Fruit fly (Drosophila melanogaster): ENCODE measurements around the gene CG34428.

Gene CG34428

DNA sequence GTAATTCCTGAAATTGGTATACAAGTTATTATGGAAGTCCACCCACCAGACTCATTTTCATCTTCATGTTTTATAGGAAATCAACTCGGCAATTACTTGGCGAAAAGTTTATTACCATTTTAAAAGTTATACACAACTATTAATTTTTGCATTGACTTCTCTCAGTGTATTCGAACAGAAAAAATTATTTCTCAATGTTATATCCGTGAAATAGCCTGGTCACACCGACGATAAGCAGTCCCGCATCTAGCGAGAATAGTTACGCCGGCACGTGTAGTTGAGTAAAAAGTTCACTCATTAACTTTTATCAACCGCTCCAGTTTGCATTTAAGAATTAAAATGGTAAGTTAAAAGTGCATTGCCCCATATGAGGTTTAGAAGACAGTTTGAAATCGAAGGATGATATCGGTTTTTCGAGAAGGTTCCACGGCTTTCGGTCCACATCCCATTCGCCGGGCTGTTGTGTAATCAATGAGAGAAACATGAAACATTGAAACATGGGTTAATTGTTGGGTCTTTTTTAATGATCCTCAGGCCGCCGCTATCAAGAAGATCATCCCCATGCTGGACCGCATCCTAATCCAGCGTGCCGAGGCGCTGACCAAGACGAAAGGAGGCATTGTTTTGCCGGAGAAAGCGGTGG is 45.6 kb upstream of the CG34428 start, which contains the start of gene CG11267 (continued):
- TF ChIP-seq Hmr (GFP tag; optimal IDR thresholded peaks at IDR 0.05), result peak; percentile 81
- TF ChIP-seq ftz-f1 (GFP tag; optimal IDR thresholded peaks at IDR 0.05), result no peak
- TF ChIP-seq gsb (GFP tag; IDR thresholded peaks at IDR 0.05), result peak; percentile 82
- TF ChIP-seq bigmax (GFP tag; optimal IDR thresholded peaks at IDR 0.05), result no peak
- TF ChIP-seq her (GFP tag; optimal IDR thresholded peaks at IDR 0.05), result peak; percentile 60
- peak; percentile 75 for TF ChIP-seq CG17829 (tag; optimal IDR thresholded peaks at IDR 0.05)
- peak; percentile 90 for TF ChIP-seq CG3281 (GFP tag; optimal IDR thresholded peaks at IDR 0.05)
- peak; percentile 71 for TF ChIP-seq Nf-YC (tag; optimal IDR thresholded peaks at IDR 0.05)
- TF ChIP-seq cas (GFP tag; IDR thresholded peaks at IDR 0.05), result peak; percentile 77; the same call in 1 of the 2 replicates
- TF ChIP-seq HLH54F (GFP tag; optimal IDR thresholded peaks at IDR 0.05), result peak; percentile 65
- TF ChIP-seq CG17912 (GFP tag; optimal IDR thresholded peaks at IDR 0.05), result peak; percentile 51
- TF ChIP-seq Jarid2 (GFP tag; optimal IDR thresholded peaks at IDR 0.05), result peak; percentile 44
- peak; percentile 85 for TF ChIP-seq aop (GFP tag; IDR thresholded peaks at IDR 0.05)
- peak; percentile 82 for TF ChIP-seq seq (GFP tag; IDR thresholded peaks at IDR 0.05)
- peak; percentile 71 for TF ChIP-seq CG34376 (GFP tag; optimal IDR thresholded peaks at IDR 0.05)
- TF ChIP-seq Hr3 (GFP tag; optimal IDR thresholded peaks at IDR 0.05), result peak; percentile 61
- peak; percentile 82 for TF ChIP-seq Sox102F (GFP tag; optimal IDR thresholded peaks at IDR 0.05)
- peak; percentile 64 for TF ChIP-seq emc (GFP tag; optimal IDR thresholded peaks at IDR 0.05)
- TF ChIP-seq nerfin-1 (tag; optimal IDR thresholded peaks at IDR 0.05), result peak; percentile 79
- TF ChIP-seq Hr51 (GFP tag; optimal IDR thresholded peaks at IDR 0.05), result peak; percentile 67 to 83
- TF ChIP-seq Ets97D (GFP tag; optimal IDR thresholded peaks at IDR 0.05), result peak; percentile 70
- TF ChIP-seq Elba2 (GFP tag; optimal IDR thresholded peaks at IDR 0.05), result no peak
- no peak for TF ChIP-seq h (optimal IDR thresholded peaks at IDR 0.05)
- peak; percentile 95 for TF ChIP-seq Rfx (GFP tag; IDR thresholded peaks at IDR 0.05)
- peak; percentile 73 for TF ChIP-seq chn (GFP tag; optimal IDR thresholded peaks at IDR 0.05)
- peak; percentile 70 for TF ChIP-seq CG10274 (GFP tag; optimal IDR thresholded peaks at IDR 0.05)
- peak; percentile 70 for TF ChIP-seq CG10321 (GFP tag; IDR thresholded peaks at IDR 0.05)
- TF ChIP-seq vnd (GFP tag; IDR thresholded peaks at IDR 0.05; ENCODE audit: partially characterized antibody), result no peak
- TF ChIP-seq Hand (GFP tag; optimal IDR thresholded peaks at IDR 0.05), result peak; percentile 55
- TF ChIP-seq CG15514 (GFP tag; optimal IDR thresholded peaks at IDR 0.05), result peak; percentile 77
- peak; percentile 70 for TF ChIP-seq CG8281 (tag; optimal IDR thresholded peaks at IDR 0.05)
- TF ChIP-seq repo (GFP tag; optimal IDR thresholded peaks at IDR 0.05), result peak; percentile 47
- peak; percentile 72 for TF ChIP-seq CG12659 (GFP tag; optimal IDR thresholded peaks at IDR 0.05)
- peak; percentile 77 for TF ChIP-seq CG5245 (GFP tag; optimal IDR thresholded peaks at IDR 0.05)
- TF ChIP-seq dmrt99B (tag; optimal IDR thresholded peaks at IDR 0.05), result peak; percentile 88
- TF ChIP-seq CG18011 (GFP tag; optimal IDR thresholded peaks at IDR 0.05), result peak; percentile 19
- peak; percentile 92 for TF ChIP-seq tgo (GFP tag; IDR thresholded peaks at IDR 0.05)
- TF ChIP-seq slp2 (GFP tag; optimal IDR thresholded peaks at IDR 0.05), result peak; percentile 67
- TF ChIP-seq CG10654 (GFP tag; optimal IDR thresholded peaks at IDR 0.05), result peak; percentile 86
- no peak for TF ChIP-seq CG14860 (GFP tag; IDR thresholded peaks at IDR 0.05; ENCODE audit: partially characterized antibody)
- peak; percentile 51 for TF ChIP-seq pzg (GFP tag; optimal IDR thresholded peaks at IDR 0.05)
- peak; percentile 27 for TF ChIP-seq pfk (GFP tag; optimal IDR thresholded peaks at IDR 0.05)
- no peak for TF ChIP-seq D (optimal IDR thresholded peaks at IDR 0.05)
- peak; percentile 75 for TF ChIP-seq D (GFP tag; optimal IDR thresholded peaks at IDR 0.05)
- TF ChIP-seq hkb (optimal IDR thresholded peaks at IDR 0.05), result no peak
- TF ChIP-seq hkb (GFP tag; IDR thresholded peaks at IDR 0.05), result peak; percentile 94
- peak; percentile 66 for TF ChIP-seq sr (GFP tag; IDR thresholded peaks at IDR 0.05)
- TF ChIP-seq psq (GFP tag; optimal IDR thresholded peaks at IDR 0.05), result peak; percentile 1
- TF ChIP-seq CG3838 (GFP tag; optimal IDR thresholded peaks at IDR 0.05), result no peak
- no peak for TF ChIP-seq CG7963 (GFP tag; IDR thresholded peaks at IDR 0.05; ENCODE audit: partially characterized antibody)

Data from whole organism, embryonic.